Worm (Caenorhabditis elegans): ENCODE measurements around the gene npp-23.

ce11 chrIV:8869624-8870023 lies at the start of gene npp-23:
- TF ChIP-seq ama-1 (optimal IDR thresholded peaks at IDR 0.05) (no peak), dmd-8 (GFP tag; IDR thresholded peaks at IDR 0.05) (no peak), tra-1 (GFP tag; IDR thresholded peaks at IDR 0.05) (no peak), nhr-6 (tag; optimal IDR thresholded peaks at IDR 0.05) (no peak), Y75B8A.6 (GFP tag; IDR thresholded peaks at IDR 0.05) (no peak), skn-1 (tag; optimal IDR thresholded peaks at IDR 0.05) (no peak), nhr-11 (tag; optimal IDR thresholded peaks at IDR 0.05) (no peak), ZK546.5 (tag; optimal IDR thresholded peaks at IDR 0.05) (no peak), unc-62 (GFP tag; optimal IDR thresholded peaks at IDR 0.05 in 1 of 2) (no peak), unc-62 (tag; optimal IDR thresholded peaks at IDR 0.05) (no peak), aly-2 (tag; optimal IDR thresholded peaks at IDR 0.05) (no peak), ces-1 (GFP tag; optimal IDR thresholded peaks at IDR 0.05) (no peak), ztf-7 (tag; optimal IDR thresholded peaks at IDR 0.05) (no peak), rbr-2 (tag; optimal IDR thresholded peaks at IDR 0.05) (no peak)

Data from whole organism, L4 larva.